Worm (Caenorhabditis elegans): ENCODE measurements around the gene attf-3.

DNA sequence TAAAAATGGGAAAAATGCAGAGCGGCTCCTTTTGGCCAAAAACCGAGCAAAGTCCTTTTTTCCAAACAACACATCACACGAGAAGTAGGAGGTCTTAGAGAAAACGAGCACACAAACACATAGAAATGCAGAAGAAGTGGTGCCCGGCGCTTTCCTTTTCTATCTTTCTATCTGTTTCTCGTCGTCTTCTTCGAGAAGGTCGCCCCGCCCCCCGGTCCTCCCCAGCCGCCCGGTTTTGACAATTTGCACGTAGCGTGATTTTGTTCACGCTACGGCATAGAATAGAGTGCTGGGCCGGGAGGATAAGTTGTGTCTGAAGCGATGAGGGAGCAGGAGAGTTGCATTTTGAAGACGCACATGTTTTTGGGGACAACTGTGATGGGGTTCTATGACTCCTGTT is 19.2 kb downstream of the attf-3 start:
- TF ChIP-seq hmg-4 (GFP tag; optimal IDR thresholded peaks at IDR 0.05), result no peak
- no peak for TF ChIP-seq pes-1 (GFP tag; IDR thresholded peaks at IDR 0.05)
- no peak for TF ChIP-seq ama-1 (optimal IDR thresholded peaks at IDR 0.05)
- no peak for TF ChIP-seq ceh-36 (tag; optimal IDR thresholded peaks at IDR 0.05)
- no peak for TF ChIP-seq sea-1 (GFP tag; conservative IDR thresholded peaks at IDR 0.05)
- no peak for TF ChIP-seq F13C5.2 (tag; optimal IDR thresholded peaks at IDR 0.05)
- TF ChIP-seq tbx-37 (GFP tag; conservative IDR thresholded peaks at IDR 0.05), result no peak
- TF ChIP-seq hnd-1 (tag; optimal IDR thresholded peaks at IDR 0.05), result no peak
- no peak for TF ChIP-seq flt-1 (GFP tag; IDR thresholded peaks at IDR 0.05)
- no peak for TF ChIP-seq tra-4 (tag; optimal IDR thresholded peaks at IDR 0.05)
- no peak for TF ChIP-seq hmbx-1 (tag; optimal IDR thresholded peaks at IDR 0.05)
- no peak for TF ChIP-seq ets-7 (tag; optimal IDR thresholded peaks at IDR 0.05)
- TF ChIP-seq aly-1 (tag; optimal IDR thresholded peaks at IDR 0.05), result no peak
